1 fruit fly cellular context compared by ENCODE assay signal in the genomic region with DNA sequence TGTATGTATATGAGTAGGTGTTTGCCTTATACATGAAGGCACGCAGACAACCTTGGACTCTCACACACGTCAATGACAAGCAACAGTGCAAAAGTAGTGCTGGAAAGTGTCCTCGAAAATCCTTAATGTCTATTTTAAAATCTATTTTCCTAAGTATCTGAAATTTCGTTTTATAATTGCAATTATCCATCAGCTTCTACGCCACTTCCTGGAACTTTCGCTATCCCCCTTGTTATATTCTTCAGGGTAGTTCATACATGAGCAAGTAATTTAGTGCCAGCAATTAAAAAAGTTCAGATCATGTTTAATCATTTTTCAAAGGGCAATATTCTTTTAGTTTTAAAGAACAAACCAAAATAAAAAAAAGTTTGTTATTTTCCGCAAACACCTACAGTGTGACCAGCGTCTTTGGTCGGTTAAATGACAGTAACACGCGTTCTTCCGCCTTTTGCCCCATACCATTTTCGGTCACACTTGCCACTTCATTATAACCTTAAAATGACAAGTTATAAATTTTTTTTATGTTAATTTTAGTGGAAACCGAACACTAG.
A peak's percentile ranks its signal among the peaks of the same experiment; 100 is the strongest.
TF ChIP-seq lines count a peak whose summit lies in the region.

No protein-coding gene starts in this region.

TF ChIP-seq in whole organism, embryonic, 481 proteins besides CTCF, POLR2A, EP300 and RAD21 (continued from another document):
- TF ChIP-seq az2 (GFP tag; optimal IDR thresholded peaks at IDR 0.05; lab: Kevin White, UChicago) (peak; percentile 27), sens (GFP tag; lab: Kevin White, UChicago) (peak; percentile 86), gsb-n (tag; optimal IDR thresholded peaks at IDR 0.05; lab: Kevin White, UChicago) (peak; percentile 38), chinmo (GFP tag; IDR thresholded peaks at IDR 0.05; lab: Robert Waterston, UW; ENCODE audit: partially characterized antibody) (no peak), HLH3B (GFP tag; IDR thresholded peaks at IDR 0.05; lab: Robert Waterston, UW) (no peak), CG14441 (GFP tag; IDR thresholded peaks at IDR 0.05; lab: Robert Waterston, UW) (no peak), gfzf (GFP tag; optimal IDR thresholded peaks at IDR 0.05; lab: Kevin White, UChicago) (peak; percentile 95), bbx (GFP tag; IDR thresholded peaks at IDR 0.05; lab: Robert Waterston, UW; ENCODE audit: partially characterized antibody) (0 out of 2 replicates have a peak, but pooled peaks have one; percentile 15), CG2120 (GFP tag; optimal IDR thresholded peaks at IDR 0.05; lab: Kevin White, UChicago) (peak; percentile 58), CG14710 (tag; optimal IDR thresholded peaks at IDR 0.05; lab: Kevin White, UChicago) (peak; percentile 62), CG12744 (GFP tag; optimal IDR thresholded peaks at IDR 0.05; lab: Kevin White, UChicago) (no peak), HLH54F (GFP tag; optimal IDR thresholded peaks at IDR 0.05; lab: Kevin White, UChicago) (peak; percentile 25), CG4424 (GFP tag; optimal IDR thresholded peaks at IDR 0.05; lab: Kevin White, UChicago) (peak; percentile 33), row (GFP tag; IDR thresholded peaks at IDR 0.05; lab: Robert Waterston, UW) (peak; percentile 43; the same call in 2 of the 3 replicates), dpn (GFP tag; optimal IDR thresholded peaks at IDR 0.05; lab: Kevin White, UChicago) (peak in 1 of 2 experiments; percentile 40), Nf-YB (GFP tag; optimal IDR thresholded peaks at IDR 0.05; lab: Kevin White, UChicago) (peak; percentile 7), CG10543 (GFP tag; optimal IDR thresholded peaks at IDR 0.05; lab: Kevin White, UChicago) (no peak), pzg (GFP tag; optimal IDR thresholded peaks at IDR 0.05; lab: Kevin White, UChicago) (peak; percentile 69), repo (GFP tag; optimal IDR thresholded peaks at IDR 0.05; lab: Kevin White, UChicago) (no peak), CG2712 (tag; optimal IDR thresholded peaks at IDR 0.05; lab: Kevin White, UChicago) (peak; percentile 29), grau (tag; optimal IDR thresholded peaks at IDR 0.05; lab: Kevin White, UChicago) (peak; percentile 3), zfh2 (GFP tag; optimal IDR thresholded peaks at IDR 0.05; lab: Kevin White, UChicago) (no peak), da (GFP tag; optimal IDR thresholded peaks at IDR 0.05; lab: Kevin White, UChicago) (no peak), NC2β (GFP tag; optimal IDR thresholded peaks at IDR 0.05; lab: Kevin White, UChicago) (peak; percentile 57), CG9876 (GFP tag; optimal IDR thresholded peaks at IDR 0.05; lab: Kevin White, UChicago) (no peak), dm (GFP tag; optimal IDR thresholded peaks at IDR 0.05; lab: Kevin White, UChicago) (peak; percentile 43), bowl (GFP tag; IDR thresholded peaks at IDR 0.05; lab: Robert Waterston, UW) (no peak), bigmax (GFP tag; optimal IDR thresholded peaks at IDR 0.05; lab: Kevin White, UChicago) (peak; percentile 100), ssp (GFP tag; IDR thresholded peaks at IDR 0.05; lab: Robert Waterston, UW) (no peak), CG32767 (GFP tag; IDR thresholded peaks at IDR 0.05; lab: Robert Waterston, UW) (no peak), Lhr (GFP tag; optimal IDR thresholded peaks at IDR 0.05; lab: Kevin White, UChicago) (peak; percentile 73), CG13287 (GFP tag; IDR thresholded peaks at IDR 0.05; lab: Robert Waterston, UW; ENCODE audit: partially characterized antibody) (peak; percentile 34; the same call in 1 of the 2 replicates), NFAT (GFP tag; IDR thresholded peaks at IDR 0.05; lab: Robert Waterston, UW) (no peak), gcm (GFP tag; optimal IDR thresholded peaks at IDR 0.05; lab: Kevin White, UChicago) (no peak), Elba2 (GFP tag; optimal IDR thresholded peaks at IDR 0.05; lab: Kevin White, UChicago) (peak; percentile 26), CG18262 (tag; optimal IDR thresholded peaks at IDR 0.05; lab: Kevin White, UChicago) (peak; percentile 10), hbn (GFP tag; IDR thresholded peaks at IDR 0.05; lab: Robert Waterston, UW; ENCODE audit: partially characterized antibody) (no peak), CoRest (tag; optimal IDR thresholded peaks at IDR 0.05; lab: Kevin White, UChicago) (peak; percentile 36), Sry-δ (GFP tag; optimal IDR thresholded peaks at IDR 0.05; lab: Kevin White, UChicago) (peak; percentile 39), Atf-2 (GFP tag; optimal IDR thresholded peaks at IDR 0.05; lab: Kevin White, UChicago) (peak; percentile 13), CG7839 (tag; optimal IDR thresholded peaks at IDR 0.05; lab: Kevin White, UChicago) (no peak), Dek (tag; optimal IDR thresholded peaks at IDR 0.05; lab: Kevin White, UChicago) (no peak), CG10979 (tag; optimal IDR thresholded peaks at IDR 0.05; lab: Kevin White, UChicago) (peak; percentile 7), CrebB (tag; optimal IDR thresholded peaks at IDR 0.05; lab: Kevin White, UChicago) (no peak), unpg (GFP tag; optimal IDR thresholded peaks at IDR 0.05; lab: Kevin White, UChicago) (peak; percentile 5), Dp (GFP tag; optimal IDR thresholded peaks at IDR 0.05; lab: Kevin White, UChicago) (peak; percentile 39), CG12659 (GFP tag; optimal IDR thresholded peaks at IDR 0.05; lab: Kevin White, UChicago) (peak; percentile 69), org-1 (GFP tag; optimal IDR thresholded peaks at IDR 0.05; lab: Kevin White, UChicago) (no peak), mam (GFP tag; optimal IDR thresholded peaks at IDR 0.05; lab: Kevin White, UChicago) (peak; percentile 41), CG17829 (tag; optimal IDR thresholded peaks at IDR 0.05; lab: Kevin White, UChicago) (peak; percentile 40), Doc3 (GFP tag; IDR thresholded peaks at IDR 0.05; lab: Robert Waterston, UW; ENCODE audit: partially characterized antibody) (no peak), CG10431 (GFP tag; optimal IDR thresholded peaks at IDR 0.05; lab: Kevin White, UChicago) (peak; percentile 85), sug (tag; optimal IDR thresholded peaks at IDR 0.05; lab: Kevin White, UChicago) (peak; percentile 23), CG3281 (GFP tag; optimal IDR thresholded peaks at IDR 0.05; lab: Kevin White, UChicago) (peak; percentile 27), CG4730 (GFP tag; IDR thresholded peaks at IDR 0.05; lab: Robert Waterston, UW) (no peak), CG7786 (GFP tag; optimal IDR thresholded peaks at IDR 0.05; lab: Kevin White, UChicago) (peak; percentile 42), pho (GFP tag; optimal IDR thresholded peaks at IDR 0.05; lab: Kevin White, UChicago) (peak; percentile 6), stwl (tag; optimal IDR thresholded peaks at IDR 0.05; lab: Kevin White, UChicago) (peak; percentile 72), CG6254 (GFP tag; optimal IDR thresholded peaks at IDR 0.05; lab: Kevin White, UChicago) (peak; percentile 16), Dip3 (GFP tag; optimal IDR thresholded peaks at IDR 0.05; lab: Kevin White, UChicago) (peak; percentile 9), unc-4 (GFP tag; IDR thresholded peaks at IDR 0.05; lab: Robert Waterston, UW; ENCODE audit: partially characterized antibody) (peak; percentile 14; the same call in 1 of the 2 replicates), CG15696 (tag; optimal IDR thresholded peaks at IDR 0.05; lab: Kevin White, UChicago) (no peak), vfl (GFP tag; optimal IDR thresholded peaks at IDR 0.05; lab: Kevin White, UChicago) (peak; percentile 37), Xrp1 (GFP tag; IDR thresholded peaks at IDR 0.05; lab: Robert Waterston, UW) (no peak), Drgx (GFP tag; IDR thresholded peaks at IDR 0.05; lab: Robert Waterston, UW) (no peak), CG32532 (GFP tag; IDR thresholded peaks at IDR 0.05; lab: Robert Waterston, UW) (peak; percentile 25; the same call in 1 of the 2 replicates), Blimp-1 (GFP tag; optimal IDR thresholded peaks at IDR 0.05; lab: Kevin White, UChicago) (no peak), CG10462 (GFP tag; optimal IDR thresholded peaks at IDR 0.05; lab: Kevin White, UChicago) (peak; percentile 11), CG10267 (tag; optimal IDR thresholded peaks at IDR 0.05; lab: Kevin White, UChicago) (peak; percentile 92), nmo (GFP tag; optimal IDR thresholded peaks at IDR 0.05; lab: Kevin White, UChicago) (peak; percentile 57), CG1603 (tag; optimal IDR thresholded peaks at IDR 0.05; lab: Kevin White, UChicago) (peak; percentile 14), tin (GFP tag; optimal IDR thresholded peaks at IDR 0.05; lab: Kevin White, UChicago) (peak; percentile 18), gro (GFP tag; optimal IDR thresholded peaks at IDR 0.05; lab: Kevin White, UChicago) (peak; percentile 3), Sry-β (GFP tag; optimal IDR thresholded peaks at IDR 0.05; lab: Kevin White, UChicago) (no peak), shn (GFP tag; optimal IDR thresholded peaks at IDR 0.05; lab: Kevin White, UChicago) (peak; percentile 51), CG17912 (GFP tag; optimal IDR thresholded peaks at IDR 0.05; lab: Kevin White, UChicago) (no peak), fd3F (GFP tag; optimal IDR thresholded peaks at IDR 0.05; lab: Kevin White, UChicago) (no peak), pros (GFP tag; optimal IDR thresholded peaks at IDR 0.05; lab: Kevin White, UChicago) (no peak)
